Fruit fly (Drosophila melanogaster) whole organism, prepupa: ENCODE results near the gene CG9667.

Experiments
- Blimp-1 ChIP-seq: fragments of 200-800 bp; sonication (Bioruptor generic); optimal IDR thresholded peaks from 3 replicates; lab custom pipeline; 2017; ENCODE audit warnings: missing biosample characterization, missing genetic modification characterization, mild to moderate bottlenecking, moderate library complexity, missing genetic modification reagents
- CG10669 ChIP-seq: fragments of 200-800 bp; sonication (Bioruptor generic); optimal IDR thresholded peaks from 3 replicates; lab custom pipeline; 2018; ENCODE audit warnings: missing biosample characterization, mild to moderate bottlenecking, missing genetic modification characterization, moderate library complexity
- CG11294 ChIP-seq: fragments of 200-800 bp; sonication (Bioruptor generic); IDR thresholded peaks from 2 replicates; pipeline ENCODE4 v1.3.6; 2022; ENCODE audit warnings: missing biosample characterization, missing genetic modification characterization
- CG11902 ChIP-seq: fragments of 200-800 bp; sonication (Bioruptor generic); optimal IDR thresholded peaks from 3 replicates; lab custom pipeline; 2016; ENCODE audit warnings: missing biosample characterization, missing genetic modification characterization
- CG15336 ChIP-seq: fragments of 200-800 bp; sonication (Bioruptor generic); IDR thresholded peaks from 2 replicates; pipeline ENCODE4 v1.3.6; 2022; ENCODE audit warnings: missing biosample characterization, missing genetic modification characterization
- CG1621 ChIP-seq: fragments of 200-800 bp; sonication (Bioruptor generic); optimal IDR thresholded peaks from 3 replicates; lab custom pipeline; 2018; ENCODE audit warnings: missing biosample characterization, mild to moderate bottlenecking, missing genetic modification characterization
- CG16779 ChIP-seq: fragments of 200-800 bp; sonication (Bioruptor generic); optimal IDR thresholded peaks from 3 replicates; lab custom pipeline; 2017; ENCODE audit warnings: missing biosample characterization, mild to moderate bottlenecking, missing genetic modification characterization
- CG3032 ChIP-seq: fragments of 200-800 bp; optimal IDR thresholded peaks from 2 replicates; lab custom pipeline; 2019; ENCODE audit warnings: missing biosample characterization, mild to moderate bottlenecking, missing genetic modification characterization, moderate library complexity
- CG31627 ChIP-seq: fragments of 200-800 bp; sonication (Bioruptor generic); optimal IDR thresholded peaks from 3 replicates; lab custom pipeline; 2016; ENCODE audit warnings: missing biosample characterization, missing genetic modification characterization
- CG32006 ChIP-seq: fragments of 200-800 bp; sonication (Bioruptor generic); optimal IDR thresholded peaks from 3 replicates; lab custom pipeline; 2017; ENCODE audit warnings: missing biosample characterization, mild to moderate bottlenecking, missing genetic modification characterization
- CG34406 ChIP-seq: fragments of 200-800 bp; sonication (Bioruptor generic); optimal IDR thresholded peaks from 3 replicates; lab custom pipeline; 2016; ENCODE audit warnings: missing biosample characterization, missing genetic modification characterization
- CG3919 ChIP-seq: fragments of 200-800 bp; sonication (Bioruptor generic); optimal IDR thresholded peaks from 3 replicates; lab custom pipeline; 2016; ENCODE audit warnings: missing biosample characterization, missing genetic modification characterization
- CG4318 ChIP-seq: fragments of 200-800 bp; sonication (Bioruptor generic); optimal IDR thresholded peaks from 3 replicates; lab custom pipeline; 2017; ENCODE audit warnings: missing biosample characterization, mild to moderate bottlenecking, missing genetic modification characterization
- CG6163 ChIP-seq: fragments of 200-800 bp; sonication (Bioruptor generic); IDR thresholded peaks from 3 replicates; pipeline ENCODE4 v1.3.6; 2022; ENCODE audit warnings: missing biosample characterization, missing genetic modification characterization
- CG6792 ChIP-seq: fragments of 200-800 bp; sonication (Bioruptor generic); optimal IDR thresholded peaks from 3 replicates; lab custom pipeline; 2016; ENCODE audit warnings: missing biosample characterization, missing genetic modification characterization
- CG6808 ChIP-seq: fragments of 200-800 bp; sonication (Bioruptor generic); optimal IDR thresholded peaks from 3 replicates; lab custom pipeline; 2017; ENCODE audit warnings: missing biosample characterization, missing genetic modification characterization, mild to moderate bottlenecking, moderate library complexity, missing genetic modification reagents
- CG6854 ChIP-seq: fragments of 200-800 bp; sonication (Bioruptor generic); optimal IDR thresholded peaks from 2 replicates; lab custom pipeline; 2017; ENCODE audit warnings: missing biosample characterization, mild to moderate bottlenecking, missing genetic modification characterization
- CG8119 ChIP-seq: fragments of 200-800 bp; sonication (Bioruptor generic); IDR thresholded peaks from 3 replicates; pipeline ENCODE4 v1.3.6; 2022; ENCODE audit warnings: missing biosample characterization, missing genetic modification characterization
- CG8319 ChIP-seq: fragments of 200-800 bp; sonication (Bioruptor generic); optimal IDR thresholded peaks from 3 replicates; lab custom pipeline; 2016; ENCODE audit warnings: missing biosample characterization, missing genetic modification characterization
- CG8632 ChIP-seq: fragments of 200-800 bp; sonication (Bioruptor generic); optimal IDR thresholded peaks from 3 replicates; lab custom pipeline; 2016; ENCODE audit warnings: missing biosample characterization, missing genetic modification characterization
- CG9139 ChIP-seq: fragments of 200-800 bp; sonication (Bioruptor generic); optimal IDR thresholded peaks from 3 replicates; lab custom pipeline; 2017; ENCODE audit warnings: missing biosample characterization, mild to moderate bottlenecking, missing genetic modification characterization
- Eip75B ChIP-seq: fragments of 200-800 bp; sonication (Bioruptor generic); optimal IDR thresholded peaks from 3 replicates; lab custom pipeline; 2016; ENCODE audit warnings: missing biosample characterization, missing genetic modification characterization
- Eip78C ChIP-seq: fragments of 200-800 bp; sonication (Bioruptor generic); peaks from one replicate; lab custom pipeline; 2016; ENCODE audit warnings: missing biosample characterization, missing genetic modification characterization
- Eip93F ChIP-seq: fragments of 200-800 bp; sonication (Bioruptor generic); optimal IDR thresholded peaks from 2 replicates; lab custom pipeline; 2016; ENCODE audit warnings: missing biosample characterization, mild to moderate bottlenecking, missing genetic modification characterization
- Gug ChIP-seq: fragments of 200-800 bp; sonication (Bioruptor generic); IDR thresholded peaks from 2 replicates; pipeline ENCODE4 v1.3.6; 2022; ENCODE audit warnings: missing biosample characterization, missing genetic modification characterization
- Hr38 ChIP-seq: sonication (Bioruptor generic); optimal IDR thresholded peaks from 2 replicates; lab custom pipeline; 2016; ENCODE audit warnings: missing biosample characterization, missing genetic modification characterization
- Hr39 ChIP-seq: fragments of 200-800 bp; sonication (Bioruptor generic); optimal IDR thresholded peaks from 2 replicates; lab custom pipeline; 2016; ENCODE audit warnings: missing biosample characterization, missing genetic modification characterization
- Hr4 ChIP-seq: fragments of 200-800 bp; sonication (Bioruptor generic); optimal IDR thresholded peaks from 3 replicates; lab custom pipeline; 2016; ENCODE audit warnings: missing biosample characterization, missing genetic modification characterization
- Lpt ChIP-seq: fragments of 200-800 bp; sonication (Bioruptor generic); optimal IDR thresholded peaks from 3 replicates; lab custom pipeline; 2016; ENCODE audit warnings: missing biosample characterization, missing genetic modification characterization
- Met ChIP-seq: fragments of 200-800 bp; sonication (Bioruptor generic); optimal IDR thresholded peaks from 3 replicates; lab custom pipeline; 2016; ENCODE audit warnings: missing biosample characterization, missing genetic modification characterization
- OdsH ChIP-seq: fragments of 200-800 bp; sonication (Bioruptor generic); optimal IDR thresholded peaks from 3 replicates; lab custom pipeline; 2016; ENCODE audit warnings: missing biosample characterization, missing genetic modification characterization
- Sox102F ChIP-seq: fragments of 200-800 bp; sonication (Bioruptor generic); optimal IDR thresholded peaks from 2 replicates; lab custom pipeline; 2016; ENCODE audit warnings: missing biosample characterization, mild to moderate bottlenecking, missing genetic modification characterization
- Sox14 ChIP-seq: fragments of 200-800 bp; sonication (Bioruptor generic); optimal IDR thresholded peaks from 3 replicates; lab custom pipeline; 2016; ENCODE audit warnings: missing biosample characterization, missing genetic modification characterization
- Sox15 ChIP-seq: fragments of 200-800 bp; sonication (Bioruptor generic); optimal IDR thresholded peaks from 3 replicates; lab custom pipeline; 2016; ENCODE audit warnings: missing biosample characterization, missing genetic modification characterization
- achi ChIP-seq: fragments of 200-800 bp; sonication (Bioruptor generic); optimal IDR thresholded peaks from 3 replicates; lab custom pipeline; 2016; ENCODE audit warnings: missing biosample characterization, missing genetic modification characterization
- acj6 ChIP-seq: fragments of 200-800 bp; sonication (Bioruptor generic); optimal IDR thresholded peaks from 3 replicates; lab custom pipeline; 2016; ENCODE audit warnings: missing biosample characterization, missing genetic modification characterization
- cyc ChIP-seq: fragments of 200-800 bp; sonication (Bioruptor generic); optimal IDR thresholded peaks from 3 replicates; lab custom pipeline; 2016; ENCODE audit warnings: missing biosample characterization, missing genetic modification characterization
- dac ChIP-seq: fragments of 200-800 bp; sonication (Bioruptor generic); optimal IDR thresholded peaks from 2 replicates; lab custom pipeline; 2017; ENCODE audit warnings: missing biosample characterization, mild to moderate bottlenecking, missing genetic modification characterization
- eg ChIP-seq: fragments of 200-800 bp; sonication (Bioruptor generic); IDR thresholded peaks from 3 replicates; pipeline ENCODE4 v1.3.6; 2022; ENCODE audit warnings: missing biosample characterization, missing genetic modification characterization
- esn ChIP-seq: fragments of 200-800 bp; sonication (Bioruptor generic); optimal IDR thresholded peaks from 2 replicates; lab custom pipeline; 2016; ENCODE audit warnings: missing biosample characterization, mild to moderate bottlenecking, missing genetic modification characterization, moderate library complexity
- fd85E ChIP-seq: fragments of 200-800 bp; sonication (Bioruptor generic); optimal IDR thresholded peaks from 3 replicates; lab custom pipeline; 2016; ENCODE audit warnings: missing biosample characterization, missing genetic modification characterization
- fkh ChIP-seq: fragments of 200-800 bp; sonication (Bioruptor generic); optimal IDR thresholded peaks from 3 replicates; lab custom pipeline; 2017; ENCODE audit warnings: missing biosample characterization, mild to moderate bottlenecking, missing genetic modification characterization, moderate library complexity
- lz ChIP-seq: fragments of 200-800 bp; sonication (Bioruptor generic); optimal IDR thresholded peaks from 3 replicates; lab custom pipeline; 2016; ENCODE audit warnings: missing biosample characterization, missing genetic modification characterization
- net ChIP-seq: fragments of 200-800 bp; sonication (Bioruptor generic); optimal IDR thresholded peaks from 3 replicates; lab custom pipeline; 2016; ENCODE audit warnings: missing biosample characterization, missing genetic modification characterization
- pdm3 ChIP-seq: fragments of 200-800 bp; sonication (Bioruptor generic); optimal IDR thresholded peaks from 3 replicates; lab custom pipeline; 2016; ENCODE audit warnings: missing biosample characterization, missing genetic modification characterization
- spab ChIP-seq: fragments of 200-800 bp; sonication (Bioruptor generic); optimal IDR thresholded peaks from 2 replicates; lab custom pipeline; 2017; ENCODE audit warnings: missing biosample characterization, mild to moderate bottlenecking, missing genetic modification characterization, missing genetic modification reagents
- ss ChIP-seq, 2 experiments: fragments of 200-800 bp; sonication (Bioruptor generic); optimal IDR thresholded peaks; 2 replicates in 1 of 2; 3 replicates in 1 of 2; lab custom pipeline; 2017 to 2018; ENCODE audit warnings: mild to moderate bottlenecking in 2 of 2, missing biosample characterization in 2 of 2, missing genetic modification characterization in 2 of 2, moderate library complexity in 1 of 2
- svp ChIP-seq: fragments of 200-800 bp; sonication (Bioruptor generic); peaks from one replicate; lab custom pipeline; 2016; ENCODE audit warnings: missing biosample characterization, missing genetic modification characterization
- topi ChIP-seq: fragments of 200-800 bp; sonication (Bioruptor generic); optimal IDR thresholded peaks from 3 replicates; lab custom pipeline; 2016; ENCODE audit warnings: missing biosample characterization, missing genetic modification characterization
- vri ChIP-seq: fragments of 200-800 bp; sonication (Bioruptor generic); optimal IDR thresholded peaks from 3 replicates; lab custom pipeline; 2016; ENCODE audit warnings: missing biosample characterization, mild to moderate bottlenecking, missing genetic modification characterization

Gene CG9667

dm6 chr3R:8134544-8134943 lies 8.4 kb upstream of the CG9667 start:
- no peak for TF ChIP-seq CG6854 (GFP tag; lab: Kevin White, UChicago)
- no peak for TF ChIP-seq CG3919
- TF ChIP-seq esn (GFP tag; lab: Kevin White, UChicago), result no peak
- no peak for TF ChIP-seq lz (GFP tag; lab: Kevin White, UChicago)
- TF ChIP-seq Hr39 (GFP tag; lab: Kevin White, UChicago), result no peak
- TF ChIP-seq CG6792 (GFP tag; lab: Kevin White, UChicago), result no peak
- peak; percentile 25 for TF ChIP-seq CG1621 (tag; lab: Kevin White, UChicago)

dm6 chr3R:8132398-8132797 lies 6.2 kb upstream of the CG9667 start:
- no peak for TF ChIP-seq ss (GFP tag; optimal IDR thresholded peaks at IDR 0.05; lab: Kevin White, UChicago)
- TF ChIP-seq net (GFP tag; lab: Kevin White, UChicago), result no peak
- peak; percentile 37 for TF ChIP-seq topi (GFP tag; lab: Kevin White, UChicago)
- TF ChIP-seq fkh, result no peak
- TF ChIP-seq CG1621 (tag; lab: Kevin White, UChicago), result no peak
- TF ChIP-seq CG4318, result no peak
- no peak for TF ChIP-seq eg (GFP tag; lab: Robert Waterston, UW)
- TF ChIP-seq Hr4 (GFP tag; lab: Kevin White, UChicago), result no peak
- TF ChIP-seq CG6854 (GFP tag; lab: Kevin White, UChicago), result no peak
- peak; percentile 41 for TF ChIP-seq cyc
- peak; percentile 25 for TF ChIP-seq CG11902 (GFP tag; lab: Kevin White, UChicago)
- TF ChIP-seq CG15336 (GFP tag; lab: Robert Waterston, UW), result no peak
- peak; percentile 76 for TF ChIP-seq svp (GFP tag; lab: Kevin White, UChicago)
- no peak for TF ChIP-seq OdsH (GFP tag; lab: Kevin White, UChicago)
- peak; percentile 36 for TF ChIP-seq CG31627 (GFP tag; lab: Kevin White, UChicago)
- no peak for TF ChIP-seq acj6 (GFP tag; lab: Kevin White, UChicago)
- no peak for TF ChIP-seq Gug (GFP tag; lab: Robert Waterston, UW)
- no peak for TF ChIP-seq CG16779 (tag; lab: Kevin White, UChicago)
- TF ChIP-seq CG6792 (GFP tag; lab: Kevin White, UChicago), result peak; percentile 24
- peak; percentile 19 for TF ChIP-seq pdm3 (GFP tag; lab: Kevin White, UChicago)
- TF ChIP-seq Eip78C (GFP tag; lab: Kevin White, UChicago), result peak; percentile 77
- TF ChIP-seq CG8632 (GFP tag; lab: Kevin White, UChicago), result no peak
- peak; percentile 52 for TF ChIP-seq Met (GFP tag; lab: Kevin White, UChicago)
- peak; percentile 9 for TF ChIP-seq CG6808 (GFP tag; lab: Kevin White, UChicago)
- TF ChIP-seq Hr39 (GFP tag; lab: Kevin White, UChicago), result peak; percentile 42
- no peak for TF ChIP-seq Eip75B (GFP tag; lab: Kevin White, UChicago)
- TF ChIP-seq spab (GFP tag; lab: Kevin White, UChicago), result peak; percentile 8
- TF ChIP-seq CG8319 (GFP tag; lab: Kevin White, UChicago), result no peak
- TF ChIP-seq CG32006 (GFP tag; lab: Kevin White, UChicago), result no peak
- TF ChIP-seq vri, result peak; percentile 0
- TF ChIP-seq CG11294, result no peak
- TF ChIP-seq CG34406, result no peak
- peak; percentile 21 for TF ChIP-seq Sox102F
- TF ChIP-seq CG3919, result peak; percentile 5
- no peak for TF ChIP-seq achi
- TF ChIP-seq CG10669 (GFP tag; lab: Kevin White, UChicago), result peak; percentile 38
- no peak for TF ChIP-seq dac (GFP tag; lab: Kevin White, UChicago)
- no peak for TF ChIP-seq CG9139 (GFP tag; lab: Kevin White, UChicago)
- TF ChIP-seq CG3032 (tag; lab: Kevin White, UChicago), result peak; percentile 6
- TF ChIP-seq fd85E, result no peak
- TF ChIP-seq Sox15 (GFP tag; lab: Kevin White, UChicago), result no peak
- no peak for TF ChIP-seq CG8119 (GFP tag; lab: Robert Waterston, UW)
- no peak for TF ChIP-seq Hr38 (GFP tag; lab: Kevin White, UChicago)
- no peak for TF ChIP-seq Lpt (GFP tag; lab: Kevin White, UChicago)
- TF ChIP-seq lz (GFP tag; lab: Kevin White, UChicago), result no peak
- TF ChIP-seq Sox14 (GFP tag; lab: Kevin White, UChicago), result no peak
- no peak for TF ChIP-seq CG6163 (GFP tag; lab: Robert Waterston, UW)
- TF ChIP-seq Eip93F (GFP tag; lab: Kevin White, UChicago), result no peak
- no peak for TF ChIP-seq Blimp-1
